Worm (Caenorhabditis elegans) whole organism, early embryonic: ENCODE measurements around the gene pei-2.

Source experiments
- ama-1 ChIP-seq: fragments of 150-350 bp; optimal IDR thresholded peaks from 2 replicates; lab custom pipeline; 2014
- pes-1 ChIP-seq: fragments of 200-800 bp; sonication (Bioruptor generic); IDR thresholded peaks from 2 replicates; pipeline ENCODE4 v1.3.6; 2022; ENCODE audit warnings: missing genetic modification reagents, missing genetic modification characterization, missing compliant biosample characterization
- tra-4 ChIP-seq: sonication (generic microtip); optimal IDR thresholded peaks from 2 replicates; lab custom pipeline; 2017; ENCODE audit warnings: missing genetic modification characterization, missing compliant biosample characterization

DNA sequence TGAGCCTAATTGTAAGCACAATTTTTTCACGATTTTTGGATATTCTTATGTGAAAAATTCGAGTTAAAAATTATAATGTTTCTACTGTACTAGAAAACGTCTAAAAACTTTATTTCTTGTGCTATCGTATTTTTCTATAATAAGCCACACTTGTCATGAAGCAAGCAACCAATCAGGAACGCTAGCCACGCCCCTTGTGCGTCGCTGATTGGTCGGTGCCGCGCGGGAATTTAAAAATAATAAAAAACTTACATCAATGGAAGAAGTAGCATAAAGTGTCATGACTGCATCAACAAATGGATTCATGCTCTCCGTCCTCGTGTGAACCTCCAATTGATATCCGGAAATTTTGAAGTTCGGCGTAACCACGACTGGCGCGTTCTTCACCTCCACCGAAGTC is 24.0 kb upstream of the pei-2 start:
- TF ChIP-seq ama-1 (lab: Kevin White, UChicago) (no peak), tra-4 (no peak), pes-1 (GFP tag; lab: Robert Waterston, UW) (no peak)
